Worm (Caenorhabditis elegans) whole organism, L1 larva: Measurements from ENCODE around the gene R07E5.11.

Experiments used
- ama-1 ChIP-seq: fragments of 150-350 bp; optimal IDR thresholded peaks from 2 replicates; lab custom pipeline; 2014
- efl-1 ChIP-seq, 4 experiments: fragments of 150-350 bp; optimal IDR thresholded peaks in 3 of 4; peaks in 1 of 4; 1 replicate in 1 of 4; 2 replicates in 3 of 4; lab custom pipeline; 2014; ENCODE audit warnings: missing biosample characterization in 2 of 4, missing genetic modification characterization in 2 of 4, missing genetic modification reagents in 2 of 4
- fos-1 ChIP-seq: fragments of 150-350 bp; optimal IDR thresholded peaks from 2 replicates; lab custom pipeline; 2014; ENCODE audit warnings: missing biosample characterization, missing genetic modification characterization
- nhr-11 ChIP-seq: fragments of 150-350 bp; optimal IDR thresholded peaks from 2 replicates; lab custom pipeline; 2014; ENCODE audit warnings: missing biosample characterization, missing genetic modification characterization
- nhr-237 ChIP-seq: fragments of 150-350 bp; optimal IDR thresholded peaks from 2 replicates; lab custom pipeline; 2014; ENCODE audit warnings: missing biosample characterization, missing genetic modification characterization
- rnt-1 ChIP-seq: sonication (generic microtip); optimal IDR thresholded peaks from 2 replicates; lab custom pipeline; 2016; ENCODE audit warnings: mild to moderate bottlenecking, missing genetic modification characterization, moderate library complexity, missing compliant biosample characterization
- snpc-4 ChIP-seq: fragments of 150-350 bp; optimal IDR thresholded peaks from 2 replicates; lab custom pipeline; 2014; ENCODE audit warnings: missing biosample characterization, missing genetic modification characterization
- sup-37 ChIP-seq: fragments of 200-800 bp; sonication (Bioruptor generic); optimal IDR thresholded peaks from 2 replicates; lab custom pipeline; 2018; ENCODE audit warnings: mild to moderate bottlenecking, missing genetic modification characterization, missing compliant biosample characterization
- tbx-2 ChIP-seq: sonication (generic microtip); optimal IDR thresholded peaks from 2 replicates; lab custom pipeline; 2016; ENCODE audit warnings: missing genetic modification characterization, missing compliant biosample characterization
- tlp-1 ChIP-seq: fragments of 150-350 bp; optimal IDR thresholded peaks from 2 replicates; lab custom pipeline; 2014; ENCODE audit warnings: missing biosample characterization, missing genetic modification characterization
- unc-62 ChIP-seq: fragments of 150-350 bp; optimal IDR thresholded peaks from 2 replicates; lab custom pipeline; 2014; ENCODE audit warnings: missing biosample characterization, missing genetic modification reagents, missing genetic modification characterization
- unc-98 ChIP-seq: fragments of 200-800 bp; sonication (Bioruptor generic); IDR thresholded peaks from 2 replicates; pipeline ENCODE4 v1.3.6; 2022; ENCODE audit warnings: missing genetic modification characterization, missing compliant biosample characterization

DNA sequence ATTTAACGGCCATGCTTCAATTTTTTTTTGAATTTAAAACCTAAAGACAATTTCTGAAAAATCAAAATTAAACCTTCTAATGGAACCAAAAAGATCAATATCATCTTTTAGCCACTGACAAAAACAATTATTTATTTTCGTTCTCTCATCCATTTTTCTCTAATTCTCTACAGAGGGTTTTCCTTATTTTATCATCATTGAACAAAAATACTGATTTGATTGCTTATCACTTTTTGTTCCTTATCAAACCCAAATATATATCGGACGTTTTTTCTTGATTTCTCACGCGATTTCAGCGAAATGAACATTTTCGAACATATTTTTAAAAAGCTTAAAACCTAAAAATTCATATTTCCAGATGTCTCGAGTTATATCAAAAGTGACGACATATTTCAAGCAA is 1.9 kb downstream of the R07E5.11 start, which contains the start of gene mpc-1:
- no peak for TF ChIP-seq tbx-2 (tag; lab: Kevin White, UChicago)
- no peak for TF ChIP-seq rnt-1
- no peak for TF ChIP-seq snpc-4 (tag; lab: Kevin White, UChicago)
- no peak for TF ChIP-seq efl-1 (optimal IDR thresholded peaks at IDR 0.05; lab: Kevin White, UChicago)
- TF ChIP-seq efl-1 (GFP tag; optimal IDR thresholded peaks at IDR 0.05 in 1 of 2; lab: Kevin White, UChicago) = no peak
- no peak for TF ChIP-seq nhr-237 (tag; lab: Kevin White, UChicago)
- no peak for TF ChIP-seq unc-62 (GFP tag; lab: Kevin White, UChicago)
- no peak for TF ChIP-seq tlp-1 (tag; lab: Kevin White, UChicago)
- no peak for TF ChIP-seq ama-1 (lab: Kevin White, UChicago)
- TF ChIP-seq unc-98 = no peak
- TF ChIP-seq nhr-11 (tag; lab: Kevin White, UChicago) = no peak
- TF ChIP-seq sup-37 (GFP tag; lab: Kevin White, UChicago) = no peak
- TF ChIP-seq fos-1 (tag; lab: Kevin White, UChicago) = no peak
